Worm (Caenorhabditis elegans) whole organism, mixed stage, embryonic: ENCODE results near the gene clec-240.

ENCODE experiments used
- blmp-1 ChIP-seq: fragments of 150-350 bp; optimal IDR thresholded peaks from 2 replicates; lab custom pipeline; 2014; ENCODE audit warnings: missing biosample characterization, missing genetic modification characterization
- ces-1 ChIP-seq: fragments of 150-350 bp; optimal IDR thresholded peaks from 2 replicates; lab custom pipeline; 2014; ENCODE audit warnings: missing biosample characterization, missing genetic modification reagents, missing genetic modification characterization
- elt-3 ChIP-seq: fragments of 150-350 bp; optimal IDR thresholded peaks from 2 replicates; lab custom pipeline; 2014; ENCODE audit warnings: missing biosample characterization, missing genetic modification characterization
- flh-1 ChIP-seq: fragments of 200-800 bp; sonication (Bioruptor generic); optimal IDR thresholded peaks from 2 replicates; lab custom pipeline; 2018; ENCODE audit warnings: mild to moderate bottlenecking, missing genetic modification characterization, moderate library complexity, missing compliant biosample characterization
- lin-13 ChIP-seq: fragments of 150-350 bp; optimal IDR thresholded peaks from 2 replicates; lab custom pipeline; 2014; ENCODE audit warnings: missing biosample characterization, missing genetic modification characterization
- lsy-2 ChIP-seq: fragments of 150-350 bp; optimal IDR thresholded peaks from 2 replicates; lab custom pipeline; 2014; ENCODE audit warnings: missing biosample characterization, missing genetic modification characterization
- nhr-12 ChIP-seq: fragments of 150-350 bp; optimal IDR thresholded peaks from 2 replicates; lab custom pipeline; 2014; ENCODE audit warnings: missing biosample characterization, missing genetic modification characterization
- pha-4 ChIP-seq: fragments of 150-350 bp; optimal IDR thresholded peaks from 2 replicates; lab custom pipeline; 2018; ENCODE audit warnings: missing biosample characterization, missing genetic modification reagents, missing genetic modification characterization
- snpc-4 ChIP-seq: fragments of 150-350 bp; optimal IDR thresholded peaks from 2 replicates; lab custom pipeline; 2014; ENCODE audit warnings: missing biosample characterization, missing genetic modification characterization
- unc-39 ChIP-seq: fragments of 150-350 bp; optimal IDR thresholded peaks from 2 replicates; lab custom pipeline; 2014; ENCODE audit warnings: missing biosample characterization, missing genetic modification characterization
- unc-62 ChIP-seq: fragments of 150-350 bp; optimal IDR thresholded peaks from 2 replicates; lab custom pipeline; 2014; ENCODE audit warnings: missing biosample characterization, missing genetic modification reagents, missing genetic modification characterization
- ztf-11 ChIP-seq: fragments of 150-350 bp; optimal IDR thresholded peaks from 2 replicates; lab custom pipeline; 2014; ENCODE audit warnings: missing biosample characterization, missing genetic modification characterization

DNA sequence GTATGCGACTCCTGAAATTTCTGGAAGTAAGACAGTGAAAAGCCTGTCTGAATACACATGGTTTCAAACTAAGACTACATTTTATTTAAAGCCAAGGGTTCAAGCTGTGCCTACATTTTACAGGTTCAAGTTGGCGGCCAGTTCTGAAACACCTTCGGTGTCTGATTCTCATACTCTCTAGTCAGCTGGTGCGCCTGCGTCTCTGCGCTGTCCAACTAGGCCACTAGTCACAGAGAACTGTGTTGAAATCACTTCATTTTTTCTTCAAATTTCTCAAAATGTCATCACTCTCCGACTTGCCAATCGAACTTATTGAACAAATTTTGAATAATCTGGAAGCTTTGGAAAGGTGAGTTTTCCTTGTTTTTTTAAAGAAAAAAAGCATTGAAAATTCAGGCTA, 43.2 kb upstream of the clec-240 start, which contains the start of gene fbxa-90:
- TF ChIP-seq elt-3 (tag; lab: Kevin White, UChicago): no peak
- no peak for TF ChIP-seq blmp-1 (tag; lab: Kevin White, UChicago)
- TF ChIP-seq lsy-2 (tag; lab: Kevin White, UChicago): no peak
- no peak for TF ChIP-seq ztf-11 (tag; lab: Kevin White, UChicago)
- TF ChIP-seq flh-1: no peak
- TF ChIP-seq unc-39 (tag; lab: Kevin White, UChicago): no peak
- TF ChIP-seq snpc-4 (tag; lab: Kevin White, UChicago): no peak
- TF ChIP-seq ces-1 (GFP tag; lab: Kevin White, UChicago): no peak
- TF ChIP-seq unc-62 (GFP tag; lab: Kevin White, UChicago): no peak
- no peak for TF ChIP-seq nhr-12 (tag; lab: Kevin White, UChicago)
- no peak for TF ChIP-seq pha-4 (tag; lab: Kevin White, UChicago)
- TF ChIP-seq lin-13 (tag; lab: Kevin White, UChicago): no peak
